Comparison of ENCODE assay signal across 3 fruit fly cellular contexts in the genomic region with DNA sequence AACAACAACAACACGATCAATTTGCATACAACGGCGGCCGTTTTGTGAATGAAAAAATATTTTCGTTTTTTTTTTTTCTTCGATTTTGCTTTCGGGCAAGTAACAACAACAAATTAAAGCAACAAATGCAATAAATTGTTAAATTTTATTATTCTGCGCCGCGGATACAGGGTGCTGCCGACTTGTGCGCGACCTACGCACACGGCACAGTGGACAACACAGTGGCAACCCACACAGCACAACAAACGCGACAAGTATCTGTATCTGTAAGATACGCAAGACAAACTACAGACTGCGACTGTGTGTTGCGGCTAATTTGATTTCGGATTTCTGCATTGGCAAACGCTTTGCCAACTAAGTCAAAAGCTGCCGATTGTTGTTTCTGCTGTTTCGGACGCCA.
TF ChIP-seq lines count a peak whose summit lies in the region.

No protein-coding gene starts in this region.

- TF ChIP-seq CTCF in whole organism, embryonic (GFP tag; optimal IDR thresholded peaks at IDR 0.05; lab: Kevin White, UChicago): no peak

TF ChIP-seq in whole organism, embryonic, 481 proteins besides CTCF, POLR2A, EP300 and RAD21:
- TF ChIP-seq sr (GFP tag; IDR thresholded peaks at IDR 0.05; lab: Robert Waterston, UW) (peak; percentile 99), chinmo (GFP tag; IDR thresholded peaks at IDR 0.05; lab: Robert Waterston, UW; ENCODE audit: partially characterized antibody) (0 out of 4 replicates have a peak, but pooled peaks have one; percentile 46), CG10366 (GFP tag; IDR thresholded peaks at IDR 0.05; lab: Robert Waterston, UW) (peak; percentile 54), CG11695 (GFP tag; IDR thresholded peaks at IDR 0.05; lab: Robert Waterston, UW) (no peak), Optix (GFP tag; IDR thresholded peaks at IDR 0.05; lab: Robert Waterston, UW) (no peak), CG4360 (GFP tag; IDR thresholded peaks at IDR 0.05; lab: Robert Waterston, UW) (peak; percentile 47; the same call in 1 of the 2 replicates), dan (GFP tag; IDR thresholded peaks at IDR 0.05; lab: Robert Waterston, UW) (no peak)

TF ChIP-seq in whole organism, pupa, 21 proteins besides CTCF, POLR2A, EP300 and RAD21:
- TF ChIP-seq CG13204 (GFP tag; optimal IDR thresholded peaks at IDR 0.05; lab: Kevin White, UChicago) (no peak), gl (tag; optimal IDR thresholded peaks at IDR 0.05; lab: Kevin White, UChicago) (no peak), CG8301 (tag; optimal IDR thresholded peaks at IDR 0.05; lab: Kevin White, UChicago) (no peak), CG10348 (GFP tag; IDR thresholded peaks at IDR 0.05; lab: Robert Waterston, UW) (no peak), CG32121 (GFP tag; IDR thresholded peaks at IDR 0.05; lab: Robert Waterston, UW) (0 out of 2 replicates have a peak, but pooled peaks have one; percentile 11), CG12605 (GFP tag; IDR thresholded peaks at IDR 0.05; lab: Robert Waterston, UW) (no peak), CG4496 (GFP tag; IDR thresholded peaks at IDR 0.05; lab: Robert Waterston, UW) (peak; percentile 15; the same call in 1 of the 3 replicates), CG9948 (tag; optimal IDR thresholded peaks at IDR 0.05; lab: Kevin White, UChicago) (no peak)

TF ChIP-seq in whole organism, wandering third instar larva, 38 proteins besides CTCF, POLR2A, EP300 and RAD21:
- TF ChIP-seq CG9705 (GFP tag; optimal IDR thresholded peaks at IDR 0.05; lab: Kevin White, UChicago) (no peak), Dfd (GFP tag; optimal IDR thresholded peaks at IDR 0.05; lab: Kevin White, UChicago) (peak; percentile 6), psq (GFP tag; optimal IDR thresholded peaks at IDR 0.05; lab: Kevin White, UChicago) (no peak), fru (GFP tag; optimal IDR thresholded peaks at IDR 0.05; lab: Kevin White, UChicago) (no peak)
